Worm (Caenorhabditis elegans) whole organism, midembryonic: Measurements from ENCODE around the gene nhr-139.

Experiments used
- T22C8.4 ChIP-seq: fragments of 200-800 bp; sonication (Bioruptor generic); IDR thresholded peaks from 2 replicates; pipeline ENCODE4 v1.3.6; 2022; ENCODE audit warnings: missing genetic modification characterization, missing compliant biosample characterization
- cog-1 ChIP-seq: sonication (generic microtip); optimal IDR thresholded peaks from 2 replicates; lab custom pipeline; 2016; ENCODE audit warnings: missing genetic modification characterization, missing compliant biosample characterization
- flt-1 ChIP-seq: fragments of 200-800 bp; sonication (Bioruptor generic); IDR thresholded peaks from 2 replicates; pipeline ENCODE4 v1.3.6; 2022; ENCODE audit warnings: missing genetic modification characterization, missing compliant biosample characterization
- klf-2 ChIP-seq: fragments of 200-800 bp; sonication (Bioruptor generic); conservative IDR thresholded peaks from 2 replicates; pipeline ENCODE4 v1.3.6; 2022; ENCODE audit warnings: missing genetic modification reagents, missing genetic modification characterization, missing compliant biosample characterization
- med-1 ChIP-seq: sonication (generic microtip); optimal IDR thresholded peaks from 2 replicates; lab custom pipeline; 2017; ENCODE audit warnings: missing genetic modification characterization, mild to moderate bottlenecking, missing compliant biosample characterization, antibody characterized with exemption, missing genetic modification reagents; ENCODE audit not compliant: insufficient read depth
- ref-1 ChIP-seq: fragments of 200-800 bp; sonication (Bioruptor generic); conservative IDR thresholded peaks from 2 replicates; pipeline ENCODE4 v1.3.6; 2022; ENCODE audit warnings: missing genetic modification reagents, missing genetic modification characterization, missing compliant biosample characterization
- tab-1 ChIP-seq: fragments of 200-800 bp; sonication (Bioruptor generic); IDR thresholded peaks from 2 replicates; pipeline ENCODE4 v1.3.6; 2022; ENCODE audit warnings: missing genetic modification characterization, missing compliant biosample characterization
- ztf-23 ChIP-seq: fragments of 200-800 bp; sonication (Bioruptor generic); IDR thresholded peaks from 2 replicates; pipeline ENCODE4 v1.3.6; 2022; ENCODE audit warnings: missing genetic modification reagents, missing genetic modification characterization, missing compliant biosample characterization
- ztf-29 ChIP-seq: fragments of 200-800 bp; sonication (Bioruptor generic); IDR thresholded peaks from 2 replicates; pipeline ENCODE4 v1.3.6; 2022; ENCODE audit warnings: missing genetic modification reagents, missing genetic modification characterization, missing compliant biosample characterization

The nhr-139 gene

ce11 chrV:7005964-7006363 lies 18.4 kb upstream of the nhr-139 start, which contains the start of gene spig-10:
TSS of gene spig-10 (plus strand) at chrV:7006264.
- TF ChIP-seq cog-1 (tag; lab: Kevin White, UChicago) (no peak), ztf-29 (GFP tag; lab: Robert Waterston, UW) (no peak), ref-1 (GFP tag; lab: Robert Waterston, UW) (no peak), flt-1 (GFP tag; lab: Robert Waterston, UW) (no peak), tab-1 (GFP tag; lab: Robert Waterston, UW) (no peak), ztf-23 (GFP tag; lab: Robert Waterston, UW) (no peak), klf-2 (no peak), med-1 (no peak), T22C8.4 (GFP tag; lab: Robert Waterston, UW) (no peak)

ce11 chrV:7003850-7004249 lies 16.3 kb upstream of the nhr-139 start, which contains the start of gene srab-4:
TSS of gene srab-4 (plus strand) at chrV:7004150.
- TF ChIP-seq klf-2 (no peak), med-1 (no peak), cog-1 (tag; lab: Kevin White, UChicago) (no peak), ztf-23 (GFP tag; lab: Robert Waterston, UW) (no peak), T22C8.4 (GFP tag; lab: Robert Waterston, UW) (no peak), tab-1 (GFP tag; lab: Robert Waterston, UW) (no peak), ref-1 (GFP tag; lab: Robert Waterston, UW) (no peak), ztf-29 (GFP tag; lab: Robert Waterston, UW) (no peak)

ce11 chrV:7000734-7001133 lies 13.2 kb upstream of the nhr-139 start:
- TF ChIP-seq tab-1 (GFP tag; lab: Robert Waterston, UW) (no peak), ref-1 (GFP tag; lab: Robert Waterston, UW) (no peak), ztf-23 (GFP tag; lab: Robert Waterston, UW) (no peak), T22C8.4 (GFP tag; lab: Robert Waterston, UW) (no peak), klf-2 (no peak), ztf-29 (GFP tag; lab: Robert Waterston, UW) (no peak), med-1 (no peak), cog-1 (tag; lab: Kevin White, UChicago) (no peak), flt-1 (GFP tag; lab: Robert Waterston, UW) (no peak)

- no peak for TF ChIP-seq ztf-23 (GFP tag; lab: Robert Waterston, UW)
- TF ChIP-seq ref-1 (GFP tag; lab: Robert Waterston, UW): no peak
- TF ChIP-seq ztf-29 (GFP tag; lab: Robert Waterston, UW): no peak
- no peak for TF ChIP-seq cog-1 (tag; lab: Kevin White, UChicago)
- TF ChIP-seq tab-1 (GFP tag; lab: Robert Waterston, UW): no peak
- TF ChIP-seq klf-2: no peak
- no peak for TF ChIP-seq flt-1 (GFP tag; lab: Robert Waterston, UW)
- no peak for TF ChIP-seq med-1
- no peak for TF ChIP-seq T22C8.4 (GFP tag; lab: Robert Waterston, UW)
Observed at ce11 chrV:6998303-6998884, 10.8 kb upstream of the nhr-139 start, which contains the start of gene nhr-42. TSS of gene nhr-42 (plus strand) at chrV:6998819.

- TF ChIP-seq cog-1 (tag; lab: Kevin White, UChicago) (no peak), flt-1 (GFP tag; lab: Robert Waterston, UW) (no peak), T22C8.4 (GFP tag; lab: Robert Waterston, UW) (no peak), ref-1 (GFP tag; lab: Robert Waterston, UW) (no peak), klf-2 (no peak), tab-1 (GFP tag; lab: Robert Waterston, UW) (no peak), med-1 (no peak), ztf-29 (GFP tag; lab: Robert Waterston, UW) (no peak), ztf-23 (GFP tag; lab: Robert Waterston, UW) (no peak)
Observed at ce11 chrV:6997041-6997552, 9.5 kb upstream of the nhr-139 start, which contains the start of gene nhr-107. TSS of gene nhr-107 (minus strand) at chrV:6997091.

- no peak for TF ChIP-seq klf-2
- no peak for TF ChIP-seq ref-1 (GFP tag; lab: Robert Waterston, UW)
- TF ChIP-seq ztf-29 (GFP tag; lab: Robert Waterston, UW): no peak
- no peak for TF ChIP-seq T22C8.4 (GFP tag; lab: Robert Waterston, UW)
- no peak for TF ChIP-seq tab-1 (GFP tag; lab: Robert Waterston, UW)
- TF ChIP-seq ztf-23 (GFP tag; lab: Robert Waterston, UW): no peak
- TF ChIP-seq flt-1 (GFP tag; lab: Robert Waterston, UW): no peak
Observed at ce11 chrV:6993999-6994398, 6.4 kb upstream of the nhr-139 start.

ce11 chrV:6991771-6992170 lies 4.2 kb upstream of the nhr-139 start, which contains the start of gene nhr-162:
TSS of gene nhr-162 (minus strand) at chrV:6991871.
- TF ChIP-seq flt-1 (GFP tag; lab: Robert Waterston, UW) (no peak), klf-2 (no peak), med-1 (no peak), T22C8.4 (GFP tag; lab: Robert Waterston, UW) (no peak), ztf-29 (GFP tag; lab: Robert Waterston, UW) (no peak), cog-1 (tag; lab: Kevin White, UChicago) (no peak), ref-1 (GFP tag; lab: Robert Waterston, UW) (no peak), ztf-23 (GFP tag; lab: Robert Waterston, UW) (no peak), tab-1 (GFP tag; lab: Robert Waterston, UW) (no peak)

ce11 chrV:6989626-6990138 lies 2.1 kb upstream of the nhr-139 start, which contains the start of gene nhr-140:
TSS of gene nhr-140 (minus strand) at chrV:6989676.
- TF ChIP-seq T22C8.4 (GFP tag; lab: Robert Waterston, UW) (no peak), med-1 (no peak), ztf-29 (GFP tag; lab: Robert Waterston, UW) (no peak), ztf-23 (GFP tag; lab: Robert Waterston, UW) (no peak), ref-1 (GFP tag; lab: Robert Waterston, UW) (no peak), cog-1 (tag; lab: Kevin White, UChicago) (no peak), klf-2 (no peak), flt-1 (GFP tag; lab: Robert Waterston, UW) (no peak), tab-1 (GFP tag; lab: Robert Waterston, UW) (no peak)

- TF ChIP-seq flt-1 (GFP tag; lab: Robert Waterston, UW) (no peak), tab-1 (GFP tag; lab: Robert Waterston, UW) (no peak), ref-1 (GFP tag; lab: Robert Waterston, UW) (no peak), med-1 (no peak), ztf-23 (GFP tag; lab: Robert Waterston, UW) (no peak), cog-1 (tag; lab: Kevin White, UChicago) (no peak), ztf-29 (GFP tag; lab: Robert Waterston, UW) (no peak), klf-2 (no peak), T22C8.4 (GFP tag; lab: Robert Waterston, UW) (no peak)
Observed at ce11 chrV:6985943-6986342, 1.6 kb downstream of the nhr-139 start, which contains the start of gene nhr-163. TSS of gene nhr-163 (minus strand) at chrV:6986043.
